Worm (Caenorhabditis elegans): ENCODE measurements around the gene nlp-33.

The nlp-33 gene

DNA sequence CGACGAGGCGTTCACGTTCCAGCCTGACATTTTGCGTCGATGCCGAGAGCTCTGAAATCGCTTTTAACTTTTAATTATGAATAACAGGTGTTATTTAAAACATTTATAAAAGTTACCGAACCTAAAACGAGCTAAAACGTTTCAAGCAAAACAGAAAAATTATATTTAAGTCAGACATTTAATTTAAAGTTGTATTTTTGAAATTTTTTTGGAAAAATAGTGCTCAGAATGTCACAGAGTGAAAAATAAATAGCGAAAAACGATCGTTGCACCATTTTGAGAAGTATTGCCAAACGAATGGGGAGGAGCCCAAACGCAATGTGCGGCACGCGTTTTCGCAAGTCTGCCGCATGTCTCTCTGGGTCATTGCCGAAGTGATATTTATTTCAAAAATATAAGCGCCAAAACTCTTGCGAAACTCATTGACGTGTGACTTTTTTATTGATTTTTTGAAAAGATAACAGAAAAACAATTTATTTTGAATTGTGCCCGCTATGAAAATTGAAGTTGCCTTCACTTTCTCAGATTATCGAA is 34.0 kb upstream of the nlp-33 start, which contains the start of gene erfa-3 (continued):
- TF ChIP-seq pha-4 (tag; optimal IDR thresholded peaks at IDR 0.05) (no peak), hmg-1.2 (GFP tag; IDR thresholded peaks at IDR 0.05) (peak; percentile 43; the same call in 1 of the 2 replicates), egl-18 (GFP tag; IDR thresholded peaks at IDR 0.05) (0 out of 2 replicates have a peak, but pooled peaks have one; percentile 63), snpc-3.4 (tag; optimal IDR thresholded peaks at IDR 0.05) (peak; percentile 85), nfya-2 (GFP tag; IDR thresholded peaks at IDR 0.05) (no peak), ceh-79 (tag; optimal IDR thresholded peaks at IDR 0.05) (no peak), bed-1 (GFP tag; IDR thresholded peaks at IDR 0.05) (no peak), K11D2.4 (GFP tag; IDR thresholded peaks at IDR 0.05) (0 out of 2 replicates have a peak, but pooled peaks have one; percentile 41), cebp-1 (GFP tag; IDR thresholded peaks at IDR 0.05) (peak; percentile 93), cebp-1 (tag; optimal IDR thresholded peaks at IDR 0.05) (peak; percentile 97), efl-1 (GFP tag; optimal IDR thresholded peaks at IDR 0.05) (peak; percentile 41), F23B12.7 (tag; optimal IDR thresholded peaks at IDR 0.05; ENCODE audit: insufficient read depth) (peak; percentile 59), ztf-25 (GFP tag; IDR thresholded peaks at IDR 0.05) (no peak), lir-1 (GFP tag; conservative IDR thresholded peaks at IDR 0.05) (0 out of 2 replicates have a peak, but pooled peaks have one; percentile 23), dox-1 (GFP tag; IDR thresholded peaks at IDR 0.05) (peak; percentile 58), ama-1 (optimal IDR thresholded peaks at IDR 0.05) (no peak), ama-1 (GFP tag; optimal IDR thresholded peaks at IDR 0.05) (peak in 1 of 2 experiments; percentile 30), snpc-4 (GFP tag; optimal IDR thresholded peaks at IDR 0.05) (peak; percentile 52), snpc-4 (tag; optimal IDR thresholded peaks at IDR 0.05) (peak; percentile 0 to 50 (median 34)), athp-1 (tag; optimal IDR thresholded peaks at IDR 0.05) (peak; percentile 2), Y53G8AR.9 (GFP tag; conservative IDR thresholded peaks at IDR 0.05) (0 out of 2 replicates have a peak, but pooled peaks have one; percentile 27), chd-7 (tag; optimal IDR thresholded peaks at IDR 0.05) (no peak), ceh-58 (GFP tag; IDR thresholded peaks at IDR 0.05) (no peak), ztf-18 (tag; optimal IDR thresholded peaks at IDR 0.05) (peak; percentile 43), rcor-1 (GFP tag; IDR thresholded peaks at IDR 0.05) (peak; percentile 74), egl-44 (GFP tag; IDR thresholded peaks at IDR 0.05) (peak; percentile 45; the same call in 1 of the 2 replicates), let-526 (GFP tag; IDR thresholded peaks at IDR 0.05) (0 out of 2 replicates have a peak, but pooled peaks have one; percentile 52), F49E8.2 (tag; optimal IDR thresholded peaks at IDR 0.05; ENCODE audit: insufficient read depth) (peak; percentile 39), snpc-1.3 (tag; optimal IDR thresholded peaks at IDR 0.05; ENCODE audit: insufficient read depth) (peak; percentile 25), let-607 (tag; optimal IDR thresholded peaks at IDR 0.05) (peak in 1 of 2 experiments; percentile 2), Y79H2A.3 (GFP tag; conservative IDR thresholded peaks at IDR 0.05) (0 out of 2 replicates have a peak, but pooled peaks have one; percentile 25), tbp1 (GFP tag; optimal IDR thresholded peaks at IDR 0.05) (peak; percentile 33), attf-6 (GFP tag; IDR thresholded peaks at IDR 0.05) (no peak), madf-3 (GFP tag; IDR thresholded peaks at IDR 0.05) (no peak), ekl-4 (GFP tag; IDR thresholded peaks at IDR 0.05) (peak; percentile 62; the same call in 1 of the 2 replicates), mcd-1 (GFP tag; IDR thresholded peaks at IDR 0.05) (peak; percentile 68), F22D6.2 (tag; optimal IDR thresholded peaks at IDR 0.05) (no peak), aptf-2 (GFP tag; conservative IDR thresholded peaks at IDR 0.05) (no peak), madf-10 (tag; optimal IDR thresholded peaks at IDR 0.05) (peak; percentile 7), attf-5 (GFP tag; optimal IDR thresholded peaks at IDR 0.05) (peak; percentile 85), dpl-1 (GFP tag; optimal IDR thresholded peaks at IDR 0.05) (peak; percentile 27), B0019.2 (GFP tag; conservative IDR thresholded peaks at IDR 0.05) (0 out of 2 replicates have a peak, but pooled peaks have one; percentile 21), him-1 (tag; optimal IDR thresholded peaks at IDR 0.05) (peak; percentile 17), nhr-27 (tag; optimal IDR thresholded peaks at IDR 0.05) (no peak), repo-1 (tag; optimal IDR thresholded peaks at IDR 0.05) (peak; percentile 44), nhr-80 (tag; optimal IDR thresholded peaks at IDR 0.05) (peak; percentile 63)

Measured in whole organism, young adult.